Worm (Caenorhabditis elegans) whole organism, L4 larva: Measurements from ENCODE around the gene K12G11.6.
A peak's percentile ranks its signal among the peaks of the same experiment; 100 is the strongest.

Experiments used
- D1046.2 ChIP-seq: fragments of 200-800 bp; sonication (Bioruptor generic); IDR thresholded peaks from 2 replicates; pipeline ENCODE4 v1.3.6; 2022; ENCODE audit warnings: missing genetic modification characterization, missing compliant biosample characterization
- F10B5.3 ChIP-seq: sonication (generic microtip); optimal IDR thresholded peaks from 2 replicates; lab custom pipeline; 2016; ENCODE audit warnings: mild to moderate bottlenecking, missing genetic modification characterization, missing compliant biosample characterization
- F37D6.2 ChIP-seq: sonication (generic microtip); optimal IDR thresholded peaks from 2 replicates; lab custom pipeline; 2016; ENCODE audit warnings: mild to moderate bottlenecking, missing genetic modification characterization, missing compliant biosample characterization
- F49E8.2 ChIP-seq: sonication (generic microtip); optimal IDR thresholded peaks from 2 replicates; lab custom pipeline; 2016; ENCODE audit warnings: missing compliant biosample characterization, mild to moderate bottlenecking, missing genetic modification characterization, borderline replicate concordance
- Y5F2A.4 ChIP-seq: fragments of 200-800 bp; sonication (Bioruptor generic); optimal IDR thresholded peaks from 2 replicates; lab custom pipeline; 2018; ENCODE audit warnings: mild to moderate bottlenecking, missing genetic modification characterization, missing compliant biosample characterization
- Y75B8A.6 ChIP-seq: fragments of 200-800 bp; sonication (Bioruptor generic); IDR thresholded peaks from 2 replicates; pipeline ENCODE4 v1.3.6; 2022; ENCODE audit warnings: missing genetic modification reagents, missing genetic modification characterization, missing compliant biosample characterization
- ZK546.5 ChIP-seq, 2 experiments: sonication (generic microtip); optimal IDR thresholded peaks; 2 replicates each; lab custom pipeline; 2017; ENCODE audit warnings: missing biosample characterization in 2 of 2, missing genetic modification characterization in 2 of 2
- aha-1 ChIP-seq: fragments of 150-350 bp; peaks from one replicate; lab custom pipeline; 2014; ENCODE audit warnings: missing biosample characterization, missing genetic modification characterization
- aly-2 ChIP-seq: sonication (generic microtip); optimal IDR thresholded peaks from 2 replicates; lab custom pipeline; 2018; ENCODE audit warnings: missing biosample characterization, missing genetic modification characterization
- ama-1 ChIP-seq: fragments of 150-350 bp; optimal IDR thresholded peaks from 2 replicates; lab custom pipeline; 2014; ENCODE audit warnings: inconsistent platforms, mixed read lengths
- arid-1 ChIP-seq: fragments of 200-800 bp; sonication (Bioruptor generic); conservative IDR thresholded peaks from 2 replicates; pipeline ENCODE4 v1.3.6; 2022; ENCODE audit warnings: missing genetic modification reagents, missing genetic modification characterization, missing compliant biosample characterization
- attf-4 ChIP-seq: sonication (generic microtip); optimal IDR thresholded peaks from 3 replicates; lab custom pipeline; 2017; ENCODE audit warnings: missing biosample characterization, missing genetic modification characterization
- ceh-44 ChIP-seq: fragments of 200-800 bp; sonication (Bioruptor generic); IDR thresholded peaks from 2 replicates; pipeline ENCODE4 v1.3.6; 2022; ENCODE audit warnings: missing genetic modification reagents, missing genetic modification characterization, missing compliant biosample characterization
- ceh-82 ChIP-seq: sonication (generic microtip); optimal IDR thresholded peaks from 2 replicates; lab custom pipeline; 2017; ENCODE audit warnings: missing biosample characterization, missing genetic modification characterization
- ces-1 ChIP-seq: fragments of 150-350 bp; sonication (generic microtip); optimal IDR thresholded peaks from 4 replicates; lab custom pipeline; 2014; ENCODE audit warnings: missing biosample characterization, missing genetic modification reagents, missing genetic modification characterization
- ctbp-1 ChIP-seq: fragments of 200-800 bp; sonication (Bioruptor generic); IDR thresholded peaks from 2 replicates; pipeline ENCODE4 v1.3.6; 2022; ENCODE audit warnings: missing genetic modification reagents, missing genetic modification characterization, missing compliant biosample characterization
- daf-16 ChIP-seq, 3 experiments: sonication (generic microtip); optimal IDR thresholded peaks; 2 replicates each; lab custom pipeline; 2016 to 2017; ENCODE audit warnings: missing genetic modification characterization in 3 of 3, missing genetic modification reagents in 3 of 3, mild to moderate bottlenecking in 2 of 3, missing compliant biosample characterization in 2 of 3, missing biosample characterization in 1 of 3, moderate library complexity in 1 of 3
- duxl-1 ChIP-seq: sonication (generic microtip); optimal IDR thresholded peaks from 2 replicates; lab custom pipeline; 2016; ENCODE audit warnings: mild to moderate bottlenecking, missing genetic modification characterization, moderate library complexity, missing compliant biosample characterization; ENCODE audit not compliant: poor library complexity
- egl-27 ChIP-seq: sonication (generic microtip); optimal IDR thresholded peaks from 3 replicates; lab custom pipeline; 2017; ENCODE audit warnings: missing biosample characterization, missing genetic modification reagents, missing genetic modification characterization
- fkh-10 ChIP-seq: fragments of 150-350 bp; optimal IDR thresholded peaks from 2 replicates; lab custom pipeline; 2014; ENCODE audit warnings: missing biosample characterization, missing genetic modification reagents, missing genetic modification characterization
- fos-1 ChIP-seq: fragments of 150-350 bp; optimal IDR thresholded peaks from 2 replicates; lab custom pipeline; 2014; ENCODE audit warnings: missing biosample characterization, missing genetic modification characterization
- gei-8 ChIP-seq: fragments of 200-800 bp; sonication (Bioruptor generic); optimal IDR thresholded peaks from 2 replicates; lab custom pipeline; 2018; ENCODE audit warnings: mild to moderate bottlenecking, missing genetic modification characterization, missing compliant biosample characterization
- hif-1 ChIP-seq, 2 experiments: sonication (generic microtip); optimal IDR thresholded peaks; 2 replicates each; lab custom pipeline; 2016 to 2017; ENCODE audit warnings: missing compliant biosample characterization in 2 of 2, missing genetic modification characterization in 2 of 2, missing genetic modification reagents in 2 of 2, missing genotype in 2 of 2, mild to moderate bottlenecking in 1 of 2
- hlh-11 ChIP-seq: fragments of 200-800 bp; sonication (Bioruptor generic); optimal IDR thresholded peaks from 2 replicates; lab custom pipeline; 2018; ENCODE audit warnings: mild to moderate bottlenecking, missing genetic modification characterization, missing compliant biosample characterization
- hmg-1.1 ChIP-seq: fragments of 200-800 bp; sonication (Bioruptor generic); IDR thresholded peaks from 2 replicates; pipeline ENCODE4 v1.3.6; 2022; ENCODE audit warnings: missing genetic modification reagents, missing genetic modification characterization, missing compliant biosample characterization
- lin-29 ChIP-seq: fragments of 200-800 bp; sonication (Bioruptor generic); IDR thresholded peaks from 2 replicates; pipeline ENCODE4 v1.3.6; 2022; ENCODE audit warnings: missing genetic modification reagents, missing genetic modification characterization, missing compliant biosample characterization
- madf-5 ChIP-seq, 2 experiments: fragments of 200-800 bp; sonication (Bioruptor generic); IDR thresholded peaks; 2 replicates each; pipeline ENCODE4 v1.3.6; 2022; ENCODE audit warnings: missing compliant biosample characterization in 2 of 2, missing genetic modification characterization in 2 of 2
- madf-9 ChIP-seq: fragments of 200-800 bp; sonication (Bioruptor generic); conservative IDR thresholded peaks from 2 replicates; pipeline ENCODE4 v1.3.6; 2022; ENCODE audit warnings: missing genetic modification reagents, missing genetic modification characterization, missing compliant biosample characterization
- mdt-29 ChIP-seq: fragments of 200-800 bp; sonication (Bioruptor generic); IDR thresholded peaks from 2 replicates; pipeline ENCODE4 v1.3.6; 2022; ENCODE audit warnings: missing genetic modification reagents, missing genetic modification characterization, missing compliant biosample characterization
- mep-1 ChIP-seq: fragments of 150-350 bp; sonication (generic microtip); optimal IDR thresholded peaks from 3 replicates; lab custom pipeline; 2014; ENCODE audit warnings: missing biosample characterization, missing genetic modification characterization
- mxl-2 ChIP-seq: fragments of 200-800 bp; sonication (Bioruptor generic); conservative IDR thresholded peaks from 2 replicates; pipeline ENCODE4 v1.3.6; 2022; ENCODE audit warnings: missing genetic modification reagents, missing genetic modification characterization, missing compliant biosample characterization
- mxl-3 ChIP-seq: fragments of 200-800 bp; sonication (Bioruptor generic); optimal IDR thresholded peaks from 2 replicates; lab custom pipeline; 2018; ENCODE audit warnings: mild to moderate bottlenecking, missing genetic modification characterization, missing compliant biosample characterization
- nhr-11 ChIP-seq: fragments of 150-350 bp; optimal IDR thresholded peaks from 2 replicates; lab custom pipeline; 2014; ENCODE audit warnings: missing biosample characterization, missing genetic modification characterization
- nhr-28 ChIP-seq: fragments of 150-350 bp; optimal IDR thresholded peaks from 2 replicates; lab custom pipeline; 2014; ENCODE audit warnings: missing biosample characterization, missing genetic modification characterization
- nhr-42 ChIP-seq: fragments of 200-800 bp; sonication (Bioruptor generic); IDR thresholded peaks from 2 replicates; pipeline ENCODE4 v1.3.6; 2022; ENCODE audit warnings: missing genetic modification characterization, missing compliant biosample characterization
- nhr-77 ChIP-seq: fragments of 150-350 bp; optimal IDR thresholded peaks from 2 replicates; lab custom pipeline; 2014; ENCODE audit warnings: missing biosample characterization, missing genetic modification characterization
- pha-4 ChIP-seq, 2 experiments: fragments of 150-350 bp in 1 of 2; fragments of 200-800 bp in 1 of 2; sonication (Bioruptor generic) in 1 of 2; IDR thresholded peaks in 1 of 2; optimal IDR thresholded peaks in 1 of 2; 2 replicates each; pipeline versions ENCODE4 v1.3.6 to Lab custom; 2014 to 2022; ENCODE audit warnings: missing genetic modification characterization in 2 of 2, missing genetic modification reagents in 2 of 2, missing biosample characterization in 1 of 2, missing compliant biosample characterization in 1 of 2
- php-3 ChIP-seq: fragments of 200-800 bp; sonication (Bioruptor generic); IDR thresholded peaks from 2 replicates; pipeline ENCODE4 v1.3.6; 2022; ENCODE audit warnings: missing genetic modification reagents, missing genetic modification characterization, missing compliant biosample characterization
- pqm-1 ChIP-seq: sonication (generic microtip); optimal IDR thresholded peaks from 2 replicates; lab custom pipeline; 2017; ENCODE audit warnings: missing biosample characterization, missing genetic modification characterization
- saeg-2 ChIP-seq: fragments of 200-800 bp; sonication (Bioruptor generic); IDR thresholded peaks from 2 replicates; pipeline ENCODE4 v1.3.6; 2022; ENCODE audit warnings: missing genetic modification reagents, missing genetic modification characterization, missing compliant biosample characterization
- snpc-1.2 ChIP-seq: fragments of 200-800 bp; sonication (Bioruptor generic); IDR thresholded peaks from 2 replicates; pipeline ENCODE4 v1.3.6; 2022; ENCODE audit warnings: missing genetic modification reagents, missing genetic modification characterization, missing compliant biosample characterization
- tag-97 ChIP-seq: fragments of 200-800 bp; sonication (Bioruptor generic); IDR thresholded peaks from 2 replicates; pipeline ENCODE4 v1.3.6; 2022; ENCODE audit warnings: missing genetic modification characterization, missing compliant biosample characterization
- tra-1 ChIP-seq: fragments of 200-800 bp; sonication (Bioruptor generic); IDR thresholded peaks from 2 replicates; pipeline ENCODE4 v1.3.6; 2022; ENCODE audit warnings: missing genetic modification reagents, missing genetic modification characterization, missing compliant biosample characterization
- zfp-3 ChIP-seq: fragments of 200-800 bp; sonication (Bioruptor generic); conservative IDR thresholded peaks from 2 replicates; pipeline ENCODE4 v1.3.6; 2022; ENCODE audit warnings: missing genetic modification reagents, missing genetic modification characterization, missing compliant biosample characterization
- zip-11 ChIP-seq: fragments of 200-800 bp; sonication (Bioruptor generic); IDR thresholded peaks from 2 replicates; pipeline ENCODE4 v1.3.6; 2022; ENCODE audit warnings: missing genetic modification characterization, missing compliant biosample characterization
- zip-2 ChIP-seq: fragments of 150-350 bp; optimal IDR thresholded peaks from 2 replicates; lab custom pipeline; 2014; ENCODE audit warnings: missing biosample characterization, missing genetic modification characterization
- ztf-11 ChIP-seq: fragments of 150-350 bp; optimal IDR thresholded peaks from 2 replicates; lab custom pipeline; 2014; ENCODE audit warnings: missing biosample characterization, missing genetic modification characterization
- ztf-7 ChIP-seq: fragments of 150-350 bp; optimal IDR thresholded peaks from 2 replicates; lab custom pipeline; 2014; ENCODE audit warnings: missing biosample characterization, missing genetic modification characterization

K12G11.6 gene

DNA sequence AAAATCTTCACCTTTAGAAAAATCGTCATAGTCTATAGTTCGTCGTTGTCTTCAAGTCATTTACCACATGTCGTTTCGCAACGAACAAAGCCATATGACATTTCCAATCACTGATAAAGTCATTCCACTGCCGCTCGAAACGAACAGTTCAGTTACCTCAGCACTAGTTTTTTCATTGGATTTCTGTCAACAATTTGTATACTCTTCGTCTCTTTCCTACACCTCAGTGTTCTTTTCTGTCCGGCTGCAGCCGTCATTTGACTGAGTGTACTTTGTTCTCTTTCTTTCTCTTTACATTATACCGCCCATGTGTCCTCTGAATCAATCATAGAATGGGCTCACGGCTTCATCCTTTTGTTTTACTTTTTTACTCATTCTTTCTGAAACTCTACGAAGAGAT, 27.1 kb downstream of the K12G11.6 start (continued):
- no peak for TF ChIP-seq madf-9
- TF ChIP-seq daf-16 (GFP tag; optimal IDR thresholded peaks at IDR 0.05; lab: Kevin White, UChicago): no peak
- peak; percentile 80 for TF ChIP-seq daf-16 (tag; optimal IDR thresholded peaks at IDR 0.05; lab: Kevin White, UChicago)
- TF ChIP-seq nhr-42: no peak
- no peak for TF ChIP-seq madf-5 (GFP tag; IDR thresholded peaks at IDR 0.05; lab: Robert Waterston, UW)
- peak; percentile 34 for TF ChIP-seq ama-1
- TF ChIP-seq nhr-11 (tag; lab: Kevin White, UChicago): peak; percentile 30
- TF ChIP-seq mxl-3 (GFP tag; lab: Kevin White, UChicago): peak; percentile 60
- no peak for TF ChIP-seq fos-1 (tag; lab: Kevin White, UChicago)
- TF ChIP-seq hmg-1.1 (GFP tag; lab: Robert Waterston, UW): peak; percentile 33; the same call in 1 of the 2 replicates
- TF ChIP-seq F10B5.3: no peak
- no peak for TF ChIP-seq ctbp-1 (GFP tag; lab: Robert Waterston, UW)
- TF ChIP-seq Y75B8A.6 (GFP tag; lab: Robert Waterston, UW): 0 out of 2 replicates have a peak, but pooled peaks have one; percentile 51
- TF ChIP-seq duxl-1 (tag; lab: Kevin White, UChicago): peak; percentile 5
- no peak for TF ChIP-seq ZK546.5 (tag; optimal IDR thresholded peaks at IDR 0.05; lab: Kevin White, UChicago)
- no peak for TF ChIP-seq D1046.2 (GFP tag; lab: Robert Waterston, UW)
- TF ChIP-seq ztf-7 (tag; lab: Kevin White, UChicago): no peak
- TF ChIP-seq snpc-1.2 (GFP tag; lab: Robert Waterston, UW): no peak
- peak; percentile 46; the same call in 1 of the 2 replicates for TF ChIP-seq tra-1
- no peak for TF ChIP-seq aha-1 (tag; lab: Kevin White, UChicago)
- TF ChIP-seq nhr-28 (tag; lab: Kevin White, UChicago): peak; percentile 84
- no peak for TF ChIP-seq saeg-2 (GFP tag; lab: Robert Waterston, UW)
- TF ChIP-seq php-3: 0 out of 2 replicates have a peak, but pooled peaks have one; percentile 18
- TF ChIP-seq nhr-77: peak; percentile 69
- no peak for TF ChIP-seq Y5F2A.4
- peak; percentile 36 for TF ChIP-seq pqm-1 (tag; lab: Kevin White, UChicago)

DNA sequence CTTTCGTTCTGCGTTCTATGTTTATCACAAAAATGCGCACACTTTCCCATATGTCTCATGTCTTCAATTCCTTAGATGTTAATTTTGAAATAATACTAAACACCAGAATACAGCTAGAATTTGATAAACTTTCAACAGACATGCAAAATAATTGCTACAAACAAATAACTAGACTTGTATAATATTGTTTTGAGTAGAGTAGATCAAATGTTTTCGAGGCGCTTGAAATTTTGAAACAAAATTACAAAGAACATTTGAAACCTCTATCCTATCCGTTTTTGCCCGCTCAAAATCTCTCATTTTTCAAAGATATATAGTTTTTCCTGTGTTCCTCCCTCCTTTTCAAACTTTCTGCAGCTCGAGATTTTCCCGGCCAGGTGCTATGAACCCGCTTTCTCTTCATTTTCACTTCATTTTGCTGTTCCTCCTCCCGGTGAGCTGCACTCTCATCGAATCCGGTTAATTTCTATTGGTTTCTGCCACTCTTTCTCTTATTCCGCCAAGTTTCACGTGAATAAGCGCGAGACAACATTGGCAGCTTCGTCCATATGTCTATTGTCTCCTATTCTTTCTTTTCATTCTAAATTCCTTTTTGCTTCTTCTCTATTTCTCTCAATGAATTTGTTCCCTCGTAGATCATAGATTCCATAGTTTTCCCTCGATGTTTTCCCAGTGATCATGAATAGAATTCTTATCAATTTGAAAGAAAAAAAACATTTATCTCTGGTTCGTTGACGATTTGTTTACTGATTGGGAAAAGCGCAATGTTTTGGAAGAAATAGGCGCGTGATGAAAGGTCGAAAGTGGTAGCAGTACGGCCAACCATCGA, 27.8 kb downstream of the K12G11.6 start:
- no peak for TF ChIP-seq tag-97
- TF ChIP-seq Y75B8A.6 (GFP tag; lab: Robert Waterston, UW): no peak
- TF ChIP-seq attf-4: no peak
- no peak for TF ChIP-seq fkh-10 (GFP tag; lab: Kevin White, UChicago)
- TF ChIP-seq arid-1 (GFP tag; lab: Robert Waterston, UW): no peak
- TF ChIP-seq zip-11 (GFP tag; lab: Robert Waterston, UW): no peak
- TF ChIP-seq hmg-1.1 (GFP tag; lab: Robert Waterston, UW): no peak
- TF ChIP-seq F49E8.2 (tag; lab: Kevin White, UChicago): no peak
- no peak for TF ChIP-seq egl-27 (tag; lab: Kevin White, UChicago)
- no peak for TF ChIP-seq ceh-44
- no peak for TF ChIP-seq ztf-11 (tag; lab: Kevin White, UChicago)
- peak; percentile 21 for TF ChIP-seq mep-1 (tag; lab: Kevin White, UChicago)
- no peak for TF ChIP-seq zip-2
- TF ChIP-seq zfp-3 (GFP tag; lab: Robert Waterston, UW): no peak
- TF ChIP-seq hif-1 (tag; optimal IDR thresholded peaks at IDR 0.05; lab: Kevin White, UChicago): no peak
- TF ChIP-seq duxl-1 (tag; lab: Kevin White, UChicago): no peak
- no peak for TF ChIP-seq mdt-29 (GFP tag; lab: Robert Waterston, UW)
- TF ChIP-seq lin-29 (GFP tag; lab: Robert Waterston, UW): no peak
- TF ChIP-seq ces-1: no peak
- no peak for TF ChIP-seq F37D6.2
- no peak for TF ChIP-seq gei-8 (GFP tag; lab: Kevin White, UChicago)
- TF ChIP-seq tra-1: no peak
- TF ChIP-seq aly-2 (tag; lab: Kevin White, UChicago): no peak
- TF ChIP-seq fos-1 (tag; lab: Kevin White, UChicago): no peak
- no peak for TF ChIP-seq ceh-82
- peak; percentile 78 for TF ChIP-seq hlh-11
- TF ChIP-seq pha-4 (GFP tag; IDR thresholded peaks at IDR 0.05; lab: Robert Waterston, UW): no peak
- no peak for TF ChIP-seq pha-4 (tag; optimal IDR thresholded peaks at IDR 0.05; lab: Kevin White, UChicago)
- TF ChIP-seq mxl-2 (GFP tag; lab: Robert Waterston, UW): no peak
- TF ChIP-seq nhr-42: no peak
